Worm (Caenorhabditis elegans): ENCODE data around the gene smf-3.
"Not testable (repeated sequence)": the region's sequence is repeated elsewhere in the genome, so short reads cannot be mapped to it uniquely, and the experiment has no call there.

Gene smf-3

ce11 chrIV:2666127-2666526 is 47.5 kb downstream of the smf-3 start:
- TF ChIP-seq sox-2 (GFP tag; IDR thresholded peaks at IDR 0.05), result no peak
- TF ChIP-seq ttx-3 (tag; optimal IDR thresholded peaks at IDR 0.05), result no peak
- no peak for TF ChIP-seq nhr-11 (tag; optimal IDR thresholded peaks at IDR 0.05)
- no peak for TF ChIP-seq dve-1 (tag; optimal IDR thresholded peaks at IDR 0.05)
- no peak for TF ChIP-seq unc-55 (GFP tag; optimal IDR thresholded peaks at IDR 0.05)
- no peak for TF ChIP-seq ceh-18 (tag; optimal IDR thresholded peaks at IDR 0.05)
- TF ChIP-seq ceh-24 (tag; optimal IDR thresholded peaks at IDR 0.05), result no peak
- TF ChIP-seq zip-5 (tag; optimal IDR thresholded peaks at IDR 0.05), result no peak

- TF ChIP-seq ceh-18 (tag; optimal IDR thresholded peaks at IDR 0.05) (no peak), rnt-1 (tag; optimal IDR thresholded peaks at IDR 0.05) (no peak), hlh-8 (tag; optimal IDR thresholded peaks at IDR 0.05) (no peak), ztf-16 (tag; optimal IDR thresholded peaks at IDR 0.05) (no peak), ceh-6 (GFP tag; optimal IDR thresholded peaks at IDR 0.05) (no peak), sdc-2 (tag; optimal IDR thresholded peaks at IDR 0.05) (no peak), pros-1 (tag; optimal IDR thresholded peaks at IDR 0.05) (no peak), unc-86 (tag; optimal IDR thresholded peaks at IDR 0.05) (no peak), fax-1 (tag; optimal IDR thresholded peaks at IDR 0.05) (no peak), ama-1 (optimal IDR thresholded peaks at IDR 0.05) (no peak), pax-1 (tag; optimal IDR thresholded peaks at IDR 0.05) (no peak), elt-2 (tag; optimal IDR thresholded peaks at IDR 0.05) (no peak), mec-3 (tag; optimal IDR thresholded peaks at IDR 0.05; ENCODE audit: borderline replicate concordance) (no peak), ref-2 (tag; optimal IDR thresholded peaks at IDR 0.05) (no peak), pqm-1 (tag; optimal IDR thresholded peaks at IDR 0.05) (no peak), pha-4 (tag; optimal IDR thresholded peaks at IDR 0.05) (no peak), T23F11.4 (GFP tag; optimal IDR thresholded peaks at IDR 0.05) (no peak), nfya-1 (tag; optimal IDR thresholded peaks at IDR 0.05) (no peak)
These were observed 48.0 kb downstream of the smf-3 start, which contains the start of gene Y69A2AR.1 for ce11 chrIV:2666586-2667100. Gene Y69A2AR.1 (plus strand): TSS chrIV:2667050.

ce11 chrIV:2670664-2671063 is 52.0 kb downstream of the smf-3 start:
- TF ChIP-seq pha-4 (tag; optimal IDR thresholded peaks at IDR 0.05), result no peak
- no peak for TF ChIP-seq ceh-24 (tag; optimal IDR thresholded peaks at IDR 0.05)

- TF ChIP-seq syd-9 (tag; optimal IDR thresholded peaks at IDR 0.05); fkh-10 (GFP tag; optimal IDR thresholded peaks at IDR 0.05); unc-42 (tag; optimal IDR thresholded peaks at IDR 0.05): not testable (repeated sequence)
These were observed 56.2 kb downstream of the smf-3 start, which contains the start of gene gpx-4 for ce11 chrIV:2674915-2675314. Gene gpx-4 (minus strand): TSS chrIV:2675015.
